Worm (Caenorhabditis elegans): ENCODE measurements around the gene col-2.

DNA sequence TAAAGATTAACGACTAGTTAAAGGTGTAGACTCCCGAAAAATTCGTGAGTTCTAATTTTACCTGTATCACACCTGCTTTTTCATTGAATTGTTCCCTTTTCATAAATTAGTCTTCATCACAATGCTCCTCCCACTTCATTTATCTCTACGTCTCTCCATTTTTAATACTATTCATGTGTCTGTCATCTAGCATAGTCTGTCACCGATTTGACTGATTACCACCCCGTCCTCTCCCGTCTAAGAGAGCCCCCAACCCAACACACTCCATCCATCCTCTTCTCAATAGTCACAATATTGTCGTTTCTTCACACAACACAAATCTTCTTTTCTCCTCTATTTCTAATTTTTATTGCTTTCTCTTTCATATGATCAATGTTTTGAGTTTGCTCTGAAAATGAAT is 20.1 kb downstream of the col-2 start:
- TF ChIP-seq M03D4.4 (tag; optimal IDR thresholded peaks at IDR 0.05) (no peak), ces-1 (GFP tag; optimal IDR thresholded peaks at IDR 0.05) (no peak), snpc-4 (tag; optimal IDR thresholded peaks at IDR 0.05) (no peak), mab-5 (tag; optimal IDR thresholded peaks at IDR 0.05) (no peak)

Measured in whole organism, mixed stage, embryonic.